Worm (Caenorhabditis elegans) whole organism, L1 larva: ENCODE measurements around the gene srj-57.

Experiments
- aha-1 ChIP-seq: fragments of 150-350 bp; optimal IDR thresholded peaks from 2 replicates; lab custom pipeline; 2014; ENCODE audit warnings: missing biosample characterization, missing genetic modification characterization
- ama-1 ChIP-seq: fragments of 150-350 bp; optimal IDR thresholded peaks from 2 replicates; lab custom pipeline; 2014
- egl-27 ChIP-seq, 2 experiments: fragments of 150-350 bp in 1 of 2; sonication (generic microtip); optimal IDR thresholded peaks; 3 replicates each; lab custom pipeline; 2017 to 2018; ENCODE audit warnings: missing biosample characterization in 2 of 2, missing genetic modification characterization in 2 of 2, missing genetic modification reagents in 2 of 2
- lin-39 ChIP-seq: fragments of 150-350 bp; optimal IDR thresholded peaks from 2 replicates; lab custom pipeline; 2014; ENCODE audit warnings: missing biosample characterization, missing genetic modification reagents, missing genetic modification characterization
- nhr-12 ChIP-seq: sonication (generic microtip); optimal IDR thresholded peaks from 2 replicates; lab custom pipeline; 2017; ENCODE audit warnings: missing biosample characterization, missing genetic modification characterization
- snu-23 ChIP-seq: sonication (generic microtip); optimal IDR thresholded peaks from 2 replicates; lab custom pipeline; 2016; ENCODE audit warnings: missing genetic modification characterization, missing compliant biosample characterization
- unc-62 ChIP-seq: fragments of 150-350 bp; optimal IDR thresholded peaks from 2 replicates; lab custom pipeline; 2014; ENCODE audit warnings: missing biosample characterization, missing genetic modification reagents, missing genetic modification characterization
- ztf-11 ChIP-seq, 2 experiments: sonication (generic microtip); optimal IDR thresholded peaks; 2 replicates each; lab custom pipeline; 2016 to 2017; ENCODE audit warnings: missing genetic modification characterization in 2 of 2, missing biosample characterization in 1 of 2, missing compliant biosample characterization in 1 of 2

- TF ChIP-seq snu-23 (no peak), aha-1 (tag; lab: Kevin White, UChicago) (no peak), nhr-12 (tag; lab: Kevin White, UChicago) (no peak), egl-27 (tag; optimal IDR thresholded peaks at IDR 0.05; lab: Kevin White, UChicago) (no peak), unc-62 (GFP tag; lab: Kevin White, UChicago) (no peak), ama-1 (no peak), ztf-11 (tag; optimal IDR thresholded peaks at IDR 0.05; lab: Kevin White, UChicago) (no peak), lin-39 (tag; lab: Kevin White, UChicago) (no peak)
Observed at ce11 chrV:2888681-2889080, 33.3 kb upstream of the srj-57 start, which contains the start of gene srw-4.
